Fruit fly (Drosophila melanogaster): Measurements from ENCODE around the gene Rfx.

The Rfx gene

DNA sequence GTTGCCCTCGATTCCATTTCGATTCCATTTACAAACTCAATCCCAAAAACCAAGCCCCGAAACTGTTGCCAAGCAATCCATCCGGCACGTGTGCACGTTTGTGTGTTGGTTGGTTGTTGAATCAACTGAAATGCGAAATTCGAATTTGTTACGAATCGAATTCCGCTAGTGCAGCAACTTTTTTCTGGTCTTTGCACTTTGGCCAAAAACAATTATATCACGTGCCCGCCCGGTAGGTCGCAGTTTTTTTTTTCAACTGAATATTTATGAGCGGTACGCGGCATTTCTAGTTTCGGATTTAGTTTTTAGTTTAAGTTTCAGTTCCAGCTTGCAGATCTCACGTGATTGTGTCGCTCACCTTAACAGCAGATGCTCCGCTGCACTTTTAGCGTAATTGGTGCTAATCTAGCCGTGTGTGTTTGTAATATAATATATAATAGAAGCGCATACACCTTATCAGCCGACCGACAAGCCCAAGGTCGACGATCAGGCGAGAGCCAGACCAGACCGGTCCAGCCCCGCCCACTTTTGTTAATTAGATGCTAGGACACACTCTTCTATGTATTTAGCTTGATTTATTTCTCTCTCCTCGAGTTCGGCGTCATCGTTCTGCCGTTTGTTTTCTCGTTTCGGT, 15.3 kb upstream of the Rfx start:
- TF ChIP-seq CG7101 (tag; optimal IDR thresholded peaks at IDR 0.05) (no peak), CG7045 (GFP tag; optimal IDR thresholded peaks at IDR 0.05) (no peak), Crg-1 (GFP tag; optimal IDR thresholded peaks at IDR 0.05) (no peak), CG1620 (GFP tag; optimal IDR thresholded peaks at IDR 0.05) (no peak), kay (GFP tag; ENCODE audit: borderline replicate concordance) (peak; percentile 95), ovo (GFP tag; optimal IDR thresholded peaks at IDR 0.05) (peak; percentile 4), pad (GFP tag; optimal IDR thresholded peaks at IDR 0.05) (no peak), CG33017 (tag; optimal IDR thresholded peaks at IDR 0.05) (no peak), Hr96 (GFP tag; optimal IDR thresholded peaks at IDR 0.05) (no peak), toe (GFP tag; optimal IDR thresholded peaks at IDR 0.05) (no peak), Mnt (GFP tag; optimal IDR thresholded peaks at IDR 0.05) (peak; percentile 17), CG5204 (GFP tag; optimal IDR thresholded peaks at IDR 0.05) (no peak), cnc (optimal IDR thresholded peaks at IDR 0.05) (peak in 1 of 2 experiments; percentile 17), CG14711 (tag; optimal IDR thresholded peaks at IDR 0.05) (no peak), CG11617 (GFP tag; optimal IDR thresholded peaks at IDR 0.05) (no peak), cic (GFP tag; optimal IDR thresholded peaks at IDR 0.05) (peak; percentile 87), tj (GFP tag; optimal IDR thresholded peaks at IDR 0.05) (peak; percentile 97), bab1 (GFP tag; optimal IDR thresholded peaks at IDR 0.05) (no peak), Clk (GFP tag; optimal IDR thresholded peaks at IDR 0.05) (no peak), CG12768 (GFP tag; optimal IDR thresholded peaks at IDR 0.05) (peak; percentile 67)

DNA sequence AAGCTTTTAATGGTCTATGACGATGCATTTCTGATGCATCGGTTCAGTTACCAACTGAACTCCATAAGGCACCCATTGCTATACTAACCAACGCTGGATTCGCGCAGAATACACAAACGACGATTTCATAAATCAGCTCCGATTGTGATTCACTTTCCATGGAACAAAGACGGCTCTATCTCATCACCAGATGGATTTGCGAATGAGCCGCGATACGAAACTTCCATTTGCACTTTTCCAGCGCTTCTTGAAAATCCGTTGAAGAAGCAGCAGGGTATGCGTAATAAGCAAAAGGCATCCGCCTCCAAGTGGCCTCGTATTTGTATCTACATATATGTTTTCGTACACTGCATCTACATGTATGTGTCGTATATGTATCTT, 14.7 kb upstream of the Rfx start:
- TF ChIP-seq ovo (GFP tag; optimal IDR thresholded peaks at IDR 0.05) (no peak), CG7101 (tag; optimal IDR thresholded peaks at IDR 0.05) (no peak), cic (GFP tag; optimal IDR thresholded peaks at IDR 0.05) (no peak), CG14711 (tag; optimal IDR thresholded peaks at IDR 0.05) (no peak), Hr96 (GFP tag; optimal IDR thresholded peaks at IDR 0.05) (no peak), kay (GFP tag; ENCODE audit: borderline replicate concordance) (no peak), CG5204 (GFP tag; optimal IDR thresholded peaks at IDR 0.05) (no peak), cnc (optimal IDR thresholded peaks at IDR 0.05) (no peak), toe (GFP tag; optimal IDR thresholded peaks at IDR 0.05) (no peak), tj (GFP tag; optimal IDR thresholded peaks at IDR 0.05) (no peak), CG12768 (GFP tag; optimal IDR thresholded peaks at IDR 0.05) (no peak), CG1620 (GFP tag; optimal IDR thresholded peaks at IDR 0.05) (no peak), CG11617 (GFP tag; optimal IDR thresholded peaks at IDR 0.05) (no peak), bab1 (GFP tag; optimal IDR thresholded peaks at IDR 0.05) (no peak), CG33017 (tag; optimal IDR thresholded peaks at IDR 0.05) (no peak)

DNA sequence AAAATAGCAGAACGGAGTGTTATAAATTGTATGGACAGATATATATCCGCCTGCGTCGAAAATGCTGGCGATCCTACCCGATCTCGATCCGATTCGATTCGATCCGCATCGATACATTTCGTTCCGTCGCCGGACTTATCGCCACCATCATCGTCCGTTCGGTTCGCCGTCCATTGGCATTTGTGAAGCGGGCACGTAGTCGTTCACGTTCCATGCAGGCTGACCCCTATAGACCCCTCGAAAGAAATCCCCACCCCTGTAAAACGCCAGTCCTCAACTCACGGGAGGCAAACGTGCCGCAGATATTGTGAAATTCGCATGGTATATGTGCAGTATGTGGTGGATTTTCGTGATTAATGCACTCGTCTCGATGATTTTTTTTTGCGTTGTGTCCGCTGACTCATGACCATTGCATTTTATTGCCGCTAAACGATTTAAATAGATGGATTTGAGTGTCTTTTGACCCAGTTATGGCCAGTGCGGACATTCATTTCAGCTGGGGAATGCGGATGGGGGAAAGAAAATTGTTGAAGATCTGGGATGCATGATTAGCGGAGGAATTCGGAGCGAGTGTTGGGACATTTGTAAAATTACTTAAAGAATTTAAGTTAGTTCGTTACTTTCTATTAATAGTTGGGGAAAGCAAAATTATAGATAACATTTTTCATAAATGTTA, 14.1 kb upstream of the Rfx start:
- no peak for TF ChIP-seq CG11617 (GFP tag; optimal IDR thresholded peaks at IDR 0.05)
- TF ChIP-seq kay (GFP tag; ENCODE audit: borderline replicate concordance) = peak; percentile 76
- peak; percentile 64 for TF ChIP-seq cic (GFP tag; optimal IDR thresholded peaks at IDR 0.05)
- peak; percentile 29 for TF ChIP-seq tj (GFP tag; optimal IDR thresholded peaks at IDR 0.05)

DNA sequence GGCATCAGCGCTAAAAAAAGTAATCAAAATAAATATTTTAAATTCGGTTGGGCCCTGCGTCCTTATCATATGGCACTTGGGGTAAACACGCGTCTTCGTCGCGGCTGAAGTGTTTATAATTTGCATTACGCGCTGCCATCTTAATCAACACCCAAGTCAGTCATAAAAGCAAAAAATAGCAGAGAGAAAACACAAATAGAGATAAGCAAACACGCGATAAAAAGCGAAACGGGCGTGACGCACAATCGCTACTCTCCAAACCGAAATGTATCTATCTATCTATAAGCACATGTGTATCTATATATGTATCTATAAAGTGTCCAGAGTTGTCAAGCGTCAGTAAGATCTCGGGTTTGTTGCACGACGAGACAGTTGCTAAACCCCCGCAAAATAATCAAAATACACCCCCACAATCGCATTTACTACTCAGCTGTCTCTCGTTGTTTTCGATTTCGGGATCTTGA, 13.1 kb upstream of the Rfx start:
- TF ChIP-seq pad (GFP tag; optimal IDR thresholded peaks at IDR 0.05) (peak; percentile 53), Hr96 (GFP tag; optimal IDR thresholded peaks at IDR 0.05) (peak; percentile 4), CG12768 (GFP tag; optimal IDR thresholded peaks at IDR 0.05) (peak; percentile 62), CG1620 (GFP tag; optimal IDR thresholded peaks at IDR 0.05) (peak; percentile 65), cic (GFP tag; optimal IDR thresholded peaks at IDR 0.05) (peak; percentile 98), ovo (GFP tag; optimal IDR thresholded peaks at IDR 0.05) (peak; percentile 75), CG33017 (tag; optimal IDR thresholded peaks at IDR 0.05) (peak; percentile 76), CG5204 (GFP tag; optimal IDR thresholded peaks at IDR 0.05) (peak; percentile 24), kay (GFP tag; ENCODE audit: borderline replicate concordance) (peak; percentile 93), cnc (optimal IDR thresholded peaks at IDR 0.05) (no peak), tj (GFP tag; optimal IDR thresholded peaks at IDR 0.05) (peak; percentile 21), Clk (GFP tag; optimal IDR thresholded peaks at IDR 0.05) (peak; percentile 38), Crg-1 (GFP tag; optimal IDR thresholded peaks at IDR 0.05) (peak; percentile 28), CG14711 (tag; optimal IDR thresholded peaks at IDR 0.05) (peak; percentile 77), CG7101 (tag; optimal IDR thresholded peaks at IDR 0.05) (peak; percentile 76), toe (GFP tag; optimal IDR thresholded peaks at IDR 0.05) (peak; percentile 40), CG11617 (GFP tag; optimal IDR thresholded peaks at IDR 0.05) (peak; percentile 56), Mnt (GFP tag; optimal IDR thresholded peaks at IDR 0.05) (peak; percentile 80), CG7045 (GFP tag; optimal IDR thresholded peaks at IDR 0.05) (peak; percentile 83), bab1 (GFP tag; optimal IDR thresholded peaks at IDR 0.05) (no peak)

DNA sequence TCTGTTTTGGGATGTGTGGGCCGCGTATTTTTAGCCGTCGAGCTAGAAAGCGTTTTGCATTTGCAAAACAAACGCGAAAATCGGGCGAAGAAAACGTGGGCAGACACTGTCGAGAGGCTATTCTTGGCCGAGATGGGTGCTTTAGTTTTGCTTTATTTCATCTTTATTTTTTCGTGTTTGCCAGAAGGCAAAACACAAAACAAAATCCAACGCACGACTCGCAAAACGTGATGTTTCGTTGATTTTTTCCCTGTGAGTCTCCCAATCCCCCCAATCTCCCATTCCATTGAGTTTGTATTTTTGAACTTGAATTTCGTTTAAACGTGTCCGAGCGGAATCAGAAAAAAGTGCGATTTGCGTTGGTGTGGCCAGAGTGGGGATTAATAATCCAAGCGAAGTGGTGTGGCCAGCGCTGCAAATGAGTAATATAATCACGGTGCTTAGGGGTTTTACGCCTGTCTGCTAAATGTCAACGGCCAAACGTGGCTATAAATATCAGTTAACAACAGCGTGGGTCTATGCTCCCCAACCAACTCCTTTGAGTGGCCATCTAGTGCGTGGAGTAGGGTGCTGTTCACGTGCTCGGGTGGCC, 12.1 kb upstream of the Rfx start:
- TF ChIP-seq toe (GFP tag; optimal IDR thresholded peaks at IDR 0.05) (no peak), bab1 (GFP tag; optimal IDR thresholded peaks at IDR 0.05) (no peak), CG33017 (tag; optimal IDR thresholded peaks at IDR 0.05) (no peak), CG11617 (GFP tag; optimal IDR thresholded peaks at IDR 0.05) (no peak), CG5204 (GFP tag; optimal IDR thresholded peaks at IDR 0.05) (no peak), CG12768 (GFP tag; optimal IDR thresholded peaks at IDR 0.05) (no peak), ovo (GFP tag; optimal IDR thresholded peaks at IDR 0.05) (no peak), pad (GFP tag; optimal IDR thresholded peaks at IDR 0.05) (no peak), cic (GFP tag; optimal IDR thresholded peaks at IDR 0.05) (no peak), tj (GFP tag; optimal IDR thresholded peaks at IDR 0.05) (no peak), kay (GFP tag; ENCODE audit: borderline replicate concordance) (no peak), Hr96 (GFP tag; optimal IDR thresholded peaks at IDR 0.05) (no peak), cnc (optimal IDR thresholded peaks at IDR 0.05) (no peak)

All from whole organism, adult.